Worm (Caenorhabditis elegans) whole organism, L4/young adult: ENCODE data around the gene F32F2.4.

Source experiments
- W03F9.2 ChIP-seq: fragments of 150-350 bp; optimal IDR thresholded peaks from 2 replicates; lab custom pipeline; 2014; ENCODE audit warnings: missing biosample characterization, missing genetic modification characterization
- dao-5 ChIP-seq: sonication (generic microtip); optimal IDR thresholded peaks from 2 replicates; lab custom pipeline; 2016; ENCODE audit warnings: missing genotype, missing genetic modification characterization, moderate library complexity, missing compliant biosample characterization

DNA sequence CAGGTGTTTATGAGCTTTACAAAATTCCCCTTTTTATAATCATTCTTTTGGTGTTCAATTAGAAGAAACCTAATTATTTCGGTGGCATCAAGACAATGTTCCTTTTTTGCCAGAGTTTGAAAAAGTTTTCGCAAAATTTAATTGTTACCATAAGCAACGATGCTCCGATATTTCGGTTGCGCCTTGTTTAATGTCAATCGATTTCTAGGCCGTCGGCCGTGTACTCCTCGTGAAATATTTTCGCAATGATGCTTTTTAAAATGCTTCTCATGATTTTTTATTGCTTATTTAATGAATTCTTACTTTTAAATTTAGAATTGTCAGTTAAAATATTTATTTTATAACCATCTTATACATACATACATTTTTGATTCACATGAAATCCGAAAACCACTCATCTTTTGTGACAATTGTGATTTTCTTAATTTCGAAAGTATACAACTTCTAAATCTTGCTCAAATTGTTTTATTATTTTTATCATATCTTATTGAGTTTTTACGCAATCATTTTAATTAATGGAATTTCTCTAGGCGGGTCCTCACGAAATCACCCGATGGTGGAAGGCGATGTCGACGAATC is 37.1 kb downstream of the F32F2.4 start, which contains the start of gene C50B6.3:
- TF ChIP-seq W03F9.2 (tag; lab: Kevin White, UChicago), result peak; percentile 78
- no peak for TF ChIP-seq dao-5 (tag; lab: Kevin White, UChicago)
